Worm (Caenorhabditis elegans): Measurements from ENCODE around the gene aass-1.
A peak's percentile ranks its signal among the peaks of the same experiment; 100 is the strongest.

Gene aass-1

ce11 chrIV:295734-296201 lies 50.8 kb downstream of the aass-1 start (continued):
- TF ChIP-seq cey-2 (tag; optimal IDR thresholded peaks at IDR 0.05; ENCODE audit: borderline replicate concordance, insufficient read depth) (no peak), egl-27 (tag; optimal IDR thresholded peaks at IDR 0.05) (no peak), Y48G9A.11 (GFP tag; IDR thresholded peaks at IDR 0.05) (no peak), R02D3.7 (tag; optimal IDR thresholded peaks at IDR 0.05) (no peak), hlh-11 (tag; optimal IDR thresholded peaks at IDR 0.05) (peak; percentile 89), zip-2 (tag; optimal IDR thresholded peaks at IDR 0.05) (no peak)

- TF ChIP-seq dmd-9 (GFP tag; IDR thresholded peaks at IDR 0.05) (no peak), cey-2 (tag; optimal IDR thresholded peaks at IDR 0.05; ENCODE audit: borderline replicate concordance, insufficient read depth) (peak; percentile 24), nhr-11 (tag; optimal IDR thresholded peaks at IDR 0.05) (no peak), mdl-1 (tag; optimal IDR thresholded peaks at IDR 0.05) (peak in 1 of 2 experiments; percentile 43), ceh-62 (tag; optimal IDR thresholded peaks at IDR 0.05) (no peak), pha-4 (GFP tag; IDR thresholded peaks at IDR 0.05) (peak; percentile 20; the same call in 1 of the 2 replicates), pha-4 (tag; optimal IDR thresholded peaks at IDR 0.05) (no peak), nhr-28 (tag; optimal IDR thresholded peaks at IDR 0.05) (peak; percentile 80), R02D3.7 (tag; optimal IDR thresholded peaks at IDR 0.05) (no peak), aha-1 (tag) (no peak), T26A8.4 (GFP tag; IDR thresholded peaks at IDR 0.05) (no peak), mep-1 (tag; optimal IDR thresholded peaks at IDR 0.05) (peak; percentile 23), nhr-102 (tag; optimal IDR thresholded peaks at IDR 0.05) (peak; percentile 38), hlh-30 (tag; optimal IDR thresholded peaks at IDR 0.05; ENCODE audit: insufficient read depth) (peak; percentile 66), mdt-29 (GFP tag; IDR thresholded peaks at IDR 0.05) (peak; percentile 32; the same call in 1 of the 2 replicates), unc-130 (GFP tag; optimal IDR thresholded peaks at IDR 0.05) (no peak), nhr-48 (tag; optimal IDR thresholded peaks at IDR 0.05) (peak; percentile 66), php-3 (GFP tag; IDR thresholded peaks at IDR 0.05) (peak; percentile 78; the same call in 1 of the 2 replicates), lsy-2 (tag; optimal IDR thresholded peaks at IDR 0.05) (peak in 1 of 2 experiments; percentile 9), dmd-6 (GFP tag; IDR thresholded peaks at IDR 0.05) (peak; percentile 92), sdz-12 (GFP tag; optimal IDR thresholded peaks at IDR 0.05) (no peak), lin-39 (tag; optimal IDR thresholded peaks at IDR 0.05) (no peak), F44E2.7 (GFP tag; IDR thresholded peaks at IDR 0.05) (no peak), zag-1 (tag; optimal IDR thresholded peaks at IDR 0.05) (no peak), Y5F2A.4 (GFP tag; optimal IDR thresholded peaks at IDR 0.05) (no peak), tra-1 (GFP tag; IDR thresholded peaks at IDR 0.05) (peak; percentile 63; the same call in 1 of the 2 replicates), vab-7 (GFP tag; IDR thresholded peaks at IDR 0.05) (no peak), hif-1 (tag; optimal IDR thresholded peaks at IDR 0.05) (no peak), egl-27 (tag; optimal IDR thresholded peaks at IDR 0.05) (no peak), attf-4 (tag; optimal IDR thresholded peaks at IDR 0.05) (no peak), daf-16 (GFP tag; optimal IDR thresholded peaks at IDR 0.05) (peak in 1 of 2 experiments; percentile 65), daf-16 (tag; optimal IDR thresholded peaks at IDR 0.05) (peak; percentile 99), dve-1 (tag; optimal IDR thresholded peaks at IDR 0.05; ENCODE audit: insufficient read depth) (peak; percentile 90), jun-1 (tag; optimal IDR thresholded peaks at IDR 0.05) (no peak), hlh-11 (tag; optimal IDR thresholded peaks at IDR 0.05) (peak; percentile 83), nhr-42 (GFP tag; IDR thresholded peaks at IDR 0.05) (no peak), nhr-77 (tag; optimal IDR thresholded peaks at IDR 0.05) (peak; percentile 80), pqm-1 (tag; optimal IDR thresholded peaks at IDR 0.05) (peak; percentile 57), F37D6.2 (tag; optimal IDR thresholded peaks at IDR 0.05) (no peak)
Observed at ce11 chrIV:296849-297248, 51.9 kb downstream of the aass-1 start.
